Worm (Caenorhabditis elegans): ENCODE data around the gene C14A6.12.

DNA sequence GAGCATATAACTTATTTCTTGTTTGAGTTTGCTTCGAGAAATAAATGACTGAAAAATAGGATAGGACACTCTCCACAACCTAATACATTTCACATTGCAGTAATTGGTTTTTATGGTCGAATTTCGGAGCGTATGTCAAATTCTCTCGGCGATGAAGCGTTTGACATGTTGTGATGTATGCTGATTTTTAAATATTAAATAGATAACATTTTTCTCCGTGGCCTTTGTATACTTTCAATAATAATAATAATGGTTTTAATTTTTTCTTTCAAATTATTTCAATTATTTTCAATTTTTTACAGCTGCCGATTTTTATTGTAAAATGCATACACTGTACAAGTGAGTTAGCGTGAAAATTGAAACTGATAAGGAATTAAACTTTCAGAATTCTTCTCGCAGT lies 16.4 kb downstream of the C14A6.12 start, which contains the start of gene C14A6.3:
- TF ChIP-seq ceh-82 (tag; optimal IDR thresholded peaks at IDR 0.05) (no peak), nhr-12 (tag; optimal IDR thresholded peaks at IDR 0.05) (no peak), ztf-4 (tag; optimal IDR thresholded peaks at IDR 0.05) (no peak), aly-2 (tag; optimal IDR thresholded peaks at IDR 0.05) (no peak), lin-39 (tag; optimal IDR thresholded peaks at IDR 0.05) (no peak), pqm-1 (tag; optimal IDR thresholded peaks at IDR 0.05) (no peak), ZK546.5 (tag; optimal IDR thresholded peaks at IDR 0.05) (no peak), nhr-11 (tag; optimal IDR thresholded peaks at IDR 0.05) (no peak), ceh-16 (tag; optimal IDR thresholded peaks at IDR 0.05) (no peak), snpc-4 (tag; optimal IDR thresholded peaks at IDR 0.05) (no peak), pha-4 (tag; optimal IDR thresholded peaks at IDR 0.05) (no peak), ceh-9 (tag; optimal IDR thresholded peaks at IDR 0.05) (no peak)

Data from whole organism, L3 larva.